Fruit fly (Drosophila melanogaster) whole organism, prepupa: ENCODE results near the gene Dop1R1.

Source experiments
- CG10631 ChIP-seq: fragments of 200-800 bp; sonication (Bioruptor generic); optimal IDR thresholded peaks from 2 replicates; lab custom pipeline; 2016; ENCODE audit warnings: missing biosample characterization, missing genetic modification characterization
- CG16779 ChIP-seq: fragments of 200-800 bp; sonication (Bioruptor generic); optimal IDR thresholded peaks from 3 replicates; lab custom pipeline; 2017; ENCODE audit warnings: missing biosample characterization, mild to moderate bottlenecking, missing genetic modification characterization
- CG6854 ChIP-seq: fragments of 200-800 bp; sonication (Bioruptor generic); optimal IDR thresholded peaks from 2 replicates; lab custom pipeline; 2017; ENCODE audit warnings: missing biosample characterization, mild to moderate bottlenecking, missing genetic modification characterization
- CG8319 ChIP-seq: fragments of 200-800 bp; sonication (Bioruptor generic); optimal IDR thresholded peaks from 3 replicates; lab custom pipeline; 2016; ENCODE audit warnings: missing biosample characterization, missing genetic modification characterization
- Lpt ChIP-seq: fragments of 200-800 bp; sonication (Bioruptor generic); optimal IDR thresholded peaks from 3 replicates; lab custom pipeline; 2016; ENCODE audit warnings: missing biosample characterization, missing genetic modification characterization
- Sox102F ChIP-seq: fragments of 200-800 bp; sonication (Bioruptor generic); optimal IDR thresholded peaks from 2 replicates; lab custom pipeline; 2016; ENCODE audit warnings: missing biosample characterization, mild to moderate bottlenecking, missing genetic modification characterization
- Sox14 ChIP-seq: fragments of 200-800 bp; sonication (Bioruptor generic); optimal IDR thresholded peaks from 3 replicates; lab custom pipeline; 2016; ENCODE audit warnings: missing biosample characterization, missing genetic modification characterization
- achi ChIP-seq: fragments of 200-800 bp; sonication (Bioruptor generic); optimal IDR thresholded peaks from 3 replicates; lab custom pipeline; 2016; ENCODE audit warnings: missing biosample characterization, missing genetic modification characterization
- pdm3 ChIP-seq: fragments of 200-800 bp; sonication (Bioruptor generic); optimal IDR thresholded peaks from 3 replicates; lab custom pipeline; 2016; ENCODE audit warnings: missing biosample characterization, missing genetic modification characterization
- vri ChIP-seq: fragments of 200-800 bp; sonication (Bioruptor generic); optimal IDR thresholded peaks from 3 replicates; lab custom pipeline; 2016; ENCODE audit warnings: missing biosample characterization, mild to moderate bottlenecking, missing genetic modification characterization

DNA sequence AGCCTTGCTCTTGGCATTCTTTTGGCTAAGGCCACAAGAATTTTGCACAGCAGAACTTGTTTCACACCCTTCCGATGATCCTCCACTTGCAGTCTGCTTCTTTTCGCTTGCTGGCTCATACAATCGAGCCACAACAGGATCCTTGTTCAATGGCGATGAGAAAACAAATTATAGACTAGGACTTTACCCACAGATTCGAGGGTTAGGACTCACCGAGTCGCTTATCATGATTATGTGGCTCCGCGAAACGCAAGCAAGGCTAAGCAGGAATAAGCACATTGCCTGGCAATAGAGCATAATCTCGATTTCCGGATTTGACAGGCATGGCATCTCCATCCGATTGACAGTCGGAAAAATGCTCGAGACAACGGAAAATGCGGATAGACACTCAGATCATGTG lies 47.5 kb upstream of the Dop1R1 start, which contains the start of the genes CG14839 and CG14841:
- TF ChIP-seq CG8319 (no peak), Lpt (GFP tag; lab: Kevin White, UChicago) (no peak), CG6854 (GFP tag; lab: Kevin White, UChicago) (no peak), vri (GFP tag; lab: Kevin White, UChicago) (no peak), CG10631 (GFP tag; lab: Kevin White, UChicago) (no peak), pdm3 (no peak), Sox102F (GFP tag; lab: Kevin White, UChicago) (no peak), CG16779 (no peak), Sox14 (GFP tag; lab: Kevin White, UChicago) (no peak), achi (no peak)
